Worm (Caenorhabditis elegans): ENCODE results near the gene gst-35.

DNA sequence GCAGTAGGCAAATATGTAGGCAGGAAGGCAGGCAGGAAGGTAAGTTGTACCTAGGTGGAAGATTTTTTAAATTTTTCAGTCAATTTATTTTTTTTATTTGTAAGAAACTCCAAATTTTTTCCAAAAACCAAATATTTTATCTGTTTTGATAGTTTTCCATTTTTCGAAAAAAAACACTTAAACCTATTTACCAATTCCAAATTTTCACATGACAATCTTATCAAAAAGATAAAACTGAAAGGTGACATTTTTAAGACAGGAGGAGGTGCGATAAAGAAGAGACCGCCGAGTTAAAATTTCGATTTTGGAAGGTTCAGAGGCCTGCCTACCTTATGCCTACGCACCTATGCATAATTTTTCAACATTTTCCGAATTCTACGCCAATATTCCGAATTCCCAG is 5.8 kb upstream of the gst-35 start:
- TF ChIP-seq ceh-100 (GFP tag; IDR thresholded peaks at IDR 0.05) (no peak), snpc-1.1 (tag; optimal IDR thresholded peaks at IDR 0.05; ENCODE audit: insufficient read depth) (no peak), madf-3 (GFP tag; IDR thresholded peaks at IDR 0.05) (no peak), Y95B8A.8 (GFP tag; IDR thresholded peaks at IDR 0.05) (no peak), Y53G8AR.9 (GFP tag; conservative IDR thresholded peaks at IDR 0.05) (no peak), somi-1 (GFP tag; optimal IDR thresholded peaks at IDR 0.05) (no peak), sea-2 (GFP tag; IDR thresholded peaks at IDR 0.05) (no peak), nfya-1 (tag; optimal IDR thresholded peaks at IDR 0.05; ENCODE audit: borderline replicate concordance, insufficient read depth) (no peak)

All from whole organism, young adult.